Fruit fly (Drosophila melanogaster) whole organism, embryonic: ENCODE results near the gene Shmt.

Source experiments
- Blimp-1 ChIP-seq: fragments of 200-800 bp; sonication (Bioruptor generic); optimal IDR thresholded peaks from 3 replicates; lab custom pipeline; 2018; ENCODE audit warnings: missing biosample characterization, missing genetic modification characterization, mild to moderate bottlenecking, moderate library complexity, missing genetic modification reagents
- Bteb2 ChIP-seq: fragments of 200-800 bp; sonication (Bioruptor generic); optimal IDR thresholded peaks from 2 replicates; lab custom pipeline; 2016; ENCODE audit warnings: missing biosample characterization, missing genetic modification characterization
- CG11504 ChIP-seq: fragments of 200-800 bp; sonication (Bioruptor generic); optimal IDR thresholded peaks from 3 replicates; lab custom pipeline; 2019; ENCODE audit warnings: missing biosample characterization, mild to moderate bottlenecking, missing genetic modification characterization, moderate library complexity
- CG12942 ChIP-seq: fragments of 200-800 bp; sonication (Bioruptor generic); optimal IDR thresholded peaks from 3 replicates; lab custom pipeline; 2016; ENCODE audit warnings: missing biosample characterization, missing genetic modification characterization
- CG14965 ChIP-seq: fragments of 200-800 bp; sonication (Bioruptor generic); optimal IDR thresholded peaks from 2 replicates; lab custom pipeline; 2016; ENCODE audit warnings: missing biosample characterization, missing genetic modification characterization, borderline replicate concordance
- CG18262 ChIP-seq: fragments of 200-800 bp; optimal IDR thresholded peaks from 3 replicates; lab custom pipeline; 2019; ENCODE audit warnings: missing biosample characterization, mild to moderate bottlenecking, missing genetic modification characterization, moderate library complexity
- CG1832 ChIP-seq: fragments of 200-800 bp; sonication (Bioruptor generic); optimal IDR thresholded peaks from 2 replicates; lab custom pipeline; 2017; ENCODE audit warnings: missing biosample characterization, mild to moderate bottlenecking, missing genetic modification characterization, inconsistent platforms
- CG2712 ChIP-seq: fragments of 200-800 bp; optimal IDR thresholded peaks from 3 replicates; lab custom pipeline; 2019; ENCODE audit warnings: missing biosample characterization, mild to moderate bottlenecking, missing genetic modification characterization, moderate library complexity
- CG32767 ChIP-seq: fragments of 200-800 bp; sonication (Bioruptor generic); IDR thresholded peaks from 2 replicates; pipeline ENCODE4 v1.3.6; 2022; ENCODE audit warnings: missing biosample characterization, missing genetic modification characterization
- CG4282 ChIP-seq: fragments of 200-800 bp; sonication (Bioruptor generic); optimal IDR thresholded peaks from 2 replicates; lab custom pipeline; 2016; ENCODE audit warnings: missing biosample characterization, missing genetic modification characterization
- CG4424 ChIP-seq: fragments of 200-800 bp; sonication (Bioruptor generic); optimal IDR thresholded peaks from 3 replicates; lab custom pipeline; 2016; ENCODE audit warnings: missing biosample characterization, missing genetic modification characterization
- CG5953 ChIP-seq: fragments of 200-800 bp; sonication (Bioruptor generic); IDR thresholded peaks from 2 replicates; pipeline ENCODE4 v1.3.6; 2022; ENCODE audit warnings: missing biosample characterization, missing genetic modification characterization
- CG6254 ChIP-seq: fragments of 200-800 bp; sonication (Bioruptor generic); optimal IDR thresholded peaks from 3 replicates; lab custom pipeline; 2017; ENCODE audit warnings: mild to moderate bottlenecking, missing biosample characterization, missing genetic modification reagents, missing genetic modification characterization
- CG6813 ChIP-seq: fragments of 200-800 bp; sonication (Bioruptor generic); optimal IDR thresholded peaks from 2 replicates; lab custom pipeline; 2017; ENCODE audit warnings: missing biosample characterization, missing genetic modification characterization, mild to moderate bottlenecking, moderate library complexity, missing genetic modification reagents
- CG8478 ChIP-seq: fragments of >200 bp; optimal IDR thresholded peaks from 2 replicates; lab custom pipeline; 2018
- CHES-1-like ChIP-seq: fragments of 200-800 bp; sonication (Bioruptor generic); optimal IDR thresholded peaks from 2 replicates; lab custom pipeline; 2016; ENCODE audit warnings: missing biosample characterization, missing genetic modification characterization
- CoRest ChIP-seq: fragments of 200-800 bp; sonication (Bioruptor generic); optimal IDR thresholded peaks from 3 replicates; lab custom pipeline; 2018; ENCODE audit warnings: missing biosample characterization, mild to moderate bottlenecking, missing genetic modification characterization, moderate library complexity
- Drgx ChIP-seq: fragments of 200-800 bp; sonication (Bioruptor generic); IDR thresholded peaks from 2 replicates; pipeline ENCODE4 v1.3.6; 2022; ENCODE audit warnings: missing biosample characterization, missing genetic modification characterization
- ERR ChIP-seq: fragments of 200-800 bp; sonication (Bioruptor generic); optimal IDR thresholded peaks from 2 replicates; lab custom pipeline; 2016; ENCODE audit warnings: missing biosample characterization, missing genetic modification characterization
- HHEX ChIP-seq: fragments of 200-800 bp; sonication (Bioruptor generic); optimal IDR thresholded peaks from 3 replicates; lab custom pipeline; 2017; ENCODE audit warnings: missing biosample characterization, mild to moderate bottlenecking, missing genetic modification characterization, missing genetic modification reagents
- Hand ChIP-seq: fragments of 200-800 bp; sonication (Bioruptor generic); optimal IDR thresholded peaks from 2 replicates; lab custom pipeline; 2017; ENCODE audit warnings: mild to moderate bottlenecking, missing biosample characterization, missing genetic modification reagents, missing genetic modification characterization
- HmgZ ChIP-seq: fragments of 200-800 bp; sonication (Bioruptor generic); optimal IDR thresholded peaks from 2 replicates; lab custom pipeline; 2018; ENCODE audit warnings: missing biosample characterization, mild to moderate bottlenecking, missing genetic modification characterization
- Hmr ChIP-seq: fragments of 200-800 bp; sonication (Bioruptor generic); optimal IDR thresholded peaks from 3 replicates; lab custom pipeline; 2017; ENCODE audit warnings: mild to moderate bottlenecking, missing biosample characterization, missing genetic modification reagents, missing genetic modification characterization
- Hr39 ChIP-seq: fragments of >200 bp; optimal IDR thresholded peaks from 2 replicates; lab custom pipeline; 2017
- Mes4 ChIP-seq: fragments of 200-800 bp; sonication (Bioruptor generic); optimal IDR thresholded peaks from 2 replicates; lab custom pipeline; 2016; ENCODE audit warnings: missing biosample characterization, missing genetic modification characterization
- Poxn ChIP-seq: fragments of 200-800 bp; sonication (Bioruptor generic); IDR thresholded peaks from 2 replicates; pipeline ENCODE4 v1.3.6; 2022; ENCODE audit warnings: missing biosample characterization, missing genetic modification characterization
- Xbp1 ChIP-seq: fragments of 200-800 bp; sonication (Bioruptor generic); optimal IDR thresholded peaks from 3 replicates; lab custom pipeline; 2016; ENCODE audit warnings: missing biosample characterization, mild to moderate bottlenecking, missing genetic modification characterization
- ab ChIP-seq: fragments of 200-800 bp; sonication (Bioruptor generic); optimal IDR thresholded peaks from 2 replicates; lab custom pipeline; 2016; ENCODE audit warnings: missing biosample characterization, missing genetic modification characterization
- abd-A ChIP-seq: fragments of 200-800 bp; sonication (Bioruptor generic); optimal IDR thresholded peaks from 3 replicates; lab custom pipeline; 2019; ENCODE audit warnings: missing biosample characterization, mild to moderate bottlenecking, missing genetic modification characterization, moderate library complexity
- amos ChIP-seq: fragments of 200-800 bp; sonication (Bioruptor generic); IDR thresholded peaks from 2 replicates; pipeline ENCODE4 v1.3.6; 2022; ENCODE audit warnings: missing biosample characterization, missing genetic modification characterization; ENCODE audit not compliant: partially characterized antibody
- bab2 ChIP-seq: fragments of 200-800 bp; sonication (Bioruptor generic); optimal IDR thresholded peaks from 2 replicates; lab custom pipeline; 2016; ENCODE audit warnings: missing biosample characterization, missing genetic modification characterization
- btn ChIP-seq: fragments of 200-800 bp; sonication (Bioruptor generic); optimal IDR thresholded peaks from 2 replicates; lab custom pipeline; 2016; ENCODE audit warnings: missing biosample characterization, missing genetic modification characterization
- cg ChIP-seq: fragments of 200-800 bp; sonication (Bioruptor generic); optimal IDR thresholded peaks from 3 replicates; lab custom pipeline; 2019; ENCODE audit warnings: missing biosample characterization, mild to moderate bottlenecking, missing genetic modification characterization, moderate library complexity
- chif ChIP-seq, 2 experiments: fragments of 200-800 bp; sonication (Bioruptor generic); optimal IDR thresholded peaks; 3 replicates each; lab custom pipeline; 2016; ENCODE audit warnings: missing biosample characterization in 2 of 2, missing genetic modification characterization in 2 of 2
- disco-r ChIP-seq: fragments of 200-800 bp; sonication (Bioruptor generic); optimal IDR thresholded peaks from 2 replicates; lab custom pipeline; 2016; ENCODE audit warnings: missing biosample characterization, missing genetic modification characterization
- ftz-f1 ChIP-seq: fragments of 200-800 bp; sonication (Bioruptor generic); optimal IDR thresholded peaks from 2 replicates; lab custom pipeline; 2016; ENCODE audit warnings: missing biosample characterization, missing genetic modification characterization
- grau ChIP-seq: fragments of 200-800 bp; optimal IDR thresholded peaks from 3 replicates; lab custom pipeline; 2019; ENCODE audit warnings: missing biosample characterization, mild to moderate bottlenecking, missing genetic modification characterization, moderate library complexity
- hbn ChIP-seq: fragments of 200-800 bp; sonication (Bioruptor generic); IDR thresholded peaks from 2 replicates; pipeline ENCODE4 v1.3.6; 2022; ENCODE audit warnings: missing biosample characterization, missing genetic modification characterization; ENCODE audit not compliant: partially characterized antibody
- kah ChIP-seq: fragments of 200-800 bp; sonication (Bioruptor generic); optimal IDR thresholded peaks from 2 replicates; lab custom pipeline; 2018; ENCODE audit warnings: missing biosample characterization, mild to moderate bottlenecking, missing genetic modification characterization
- klu ChIP-seq: fragments of 200-800 bp; sonication (Bioruptor generic); IDR thresholded peaks from 2 replicates; pipeline ENCODE4 v1.3.6; 2022; ENCODE audit warnings: missing biosample characterization, missing genetic modification characterization
- nerfin-2 ChIP-seq: fragments of 200-800 bp; sonication (Bioruptor generic); IDR thresholded peaks from 2 replicates; pipeline ENCODE4 v1.3.6; 2022; ENCODE audit warnings: missing biosample characterization, missing genetic modification characterization; ENCODE audit not compliant: partially characterized antibody
- org-1 ChIP-seq: fragments of 200-800 bp; sonication (Bioruptor generic); optimal IDR thresholded peaks from 2 replicates; lab custom pipeline; 2017; ENCODE audit warnings: missing biosample characterization, missing genetic modification characterization
- otp ChIP-seq: fragments of 200-800 bp; sonication (Bioruptor generic); IDR thresholded peaks from 3 replicates; pipeline ENCODE4, ENCODE4 v1.3.6; 2022; ENCODE audit warnings: missing biosample characterization, missing genetic modification characterization
- pho ChIP-seq: fragments of 200-800 bp; sonication (Bioruptor generic); optimal IDR thresholded peaks from 2 replicates; lab custom pipeline; 2016; ENCODE audit warnings: missing biosample characterization, missing genetic modification characterization
- prd ChIP-seq, 3 experiments: fragments of >200 bp in 2 of 3; fragments of 200-800 bp in 1 of 3; sonication (Bioruptor generic) in 1 of 3; optimal IDR thresholded peaks in 2 of 3; IDR thresholded peaks in 1 of 3; 2 replicates in 2 of 3; 3 replicates in 1 of 3; pipeline versions ENCODE4 v1.3.6 to Lab custom; 2017 to 2022; ENCODE audit warnings: missing biosample characterization in 1 of 3, missing genetic modification characterization in 1 of 3
- pzg ChIP-seq: fragments of 200-800 bp; sonication (Bioruptor generic); optimal IDR thresholded peaks from 3 replicates; lab custom pipeline; 2018; ENCODE audit warnings: missing biosample characterization, mild to moderate bottlenecking, missing genetic modification characterization, moderate library complexity
- sd ChIP-seq: fragments of 200-800 bp; sonication (Bioruptor generic); optimal IDR thresholded peaks from 3 replicates; lab custom pipeline; 2018; ENCODE audit warnings: missing biosample characterization, mild to moderate bottlenecking, missing genetic modification characterization, moderate library complexity
- slp2 ChIP-seq: fragments of 200-800 bp; sonication (Bioruptor generic); optimal IDR thresholded peaks from 2 replicates; lab custom pipeline; 2016; ENCODE audit warnings: missing biosample characterization, missing genetic modification characterization
- sr ChIP-seq: fragments of 200-800 bp; sonication (Bioruptor generic); IDR thresholded peaks from 3 replicates; pipeline ENCODE4 v1.3.6; 2022; ENCODE audit warnings: missing biosample characterization, missing genetic modification characterization

Shmt gene

DNA sequence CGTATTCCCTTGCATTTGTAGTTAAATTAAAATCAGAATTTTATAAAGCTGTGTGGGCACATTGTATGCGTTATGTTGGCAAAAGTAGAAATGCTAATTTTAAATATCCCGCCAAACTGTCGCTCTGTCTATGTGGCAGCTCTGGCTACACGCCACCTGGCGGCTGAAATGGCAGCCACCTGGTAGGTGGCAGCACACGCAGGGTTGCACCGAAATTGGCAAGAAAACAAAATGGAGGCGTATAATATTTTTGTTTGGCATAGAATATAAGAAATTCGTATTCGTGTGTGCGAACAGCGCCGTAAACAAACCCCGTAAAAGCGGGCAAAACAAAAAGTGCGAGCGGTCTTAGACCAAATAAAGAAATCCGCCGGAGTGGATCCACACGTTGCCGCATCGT lies 8.7 kb downstream of the Shmt start, which contains the start of gene CG12236 (continued):
- TF ChIP-seq ab (GFP tag; lab: Kevin White, UChicago) = no peak
- peak; percentile 65 for TF ChIP-seq CoRest
- peak; percentile 1 for TF ChIP-seq Mes4 (GFP tag; lab: Kevin White, UChicago)
- peak; percentile 97 for TF ChIP-seq pzg (GFP tag; lab: Kevin White, UChicago)
- TF ChIP-seq pho (GFP tag; lab: Kevin White, UChicago) = peak; percentile 45
- 0 out of 2 replicates have a peak, but pooled peaks have one; percentile 21 for TF ChIP-seq CG32767
- TF ChIP-seq Hmr (GFP tag; lab: Kevin White, UChicago) = peak; percentile 71
- peak; percentile 85 for TF ChIP-seq HmgZ (tag; lab: Kevin White, UChicago)
- TF ChIP-seq bab2 (GFP tag; lab: Kevin White, UChicago) = peak; percentile 0
- peak; percentile 51 for TF ChIP-seq CG4282 (GFP tag; lab: Kevin White, UChicago)
- TF ChIP-seq sr (GFP tag; lab: Robert Waterston, UW) = 0 out of 3 replicates have a peak, but pooled peaks have one; percentile 36
- peak; percentile 79 for TF ChIP-seq CG11504 (tag; lab: Kevin White, UChicago)
- no peak for TF ChIP-seq otp
- TF ChIP-seq hbn (GFP tag; lab: Robert Waterston, UW) = 0 out of 2 replicates have a peak, but pooled peaks have one; percentile 14
- no peak for TF ChIP-seq Poxn
- TF ChIP-seq amos = peak; percentile 52
- TF ChIP-seq CHES-1-like = peak; percentile 75
- TF ChIP-seq, all 482 proteins: peak for 231

dm6 chrX:5905446-5905845 lies 11.2 kb downstream of the Shmt start, which contains the start of gene CG4020:
CG4020 (plus strand) TSS chrX:5905746.
- TF ChIP-seq Bteb2 (GFP tag; lab: Kevin White, UChicago) = no peak
- no peak for TF ChIP-seq cg (GFP tag; lab: Kevin White, UChicago)
- TF ChIP-seq sd (tag; lab: Kevin White, UChicago) = no peak
- TF ChIP-seq CG8478 (lab: Kevin White, UChicago) = no peak
- no peak for TF ChIP-seq klu (GFP tag; lab: Robert Waterston, UW)
- no peak for TF ChIP-seq disco-r (GFP tag; lab: Kevin White, UChicago)
- TF ChIP-seq CG14965 (GFP tag; lab: Kevin White, UChicago) = no peak
- TF ChIP-seq Xbp1 = no peak
- no peak for TF ChIP-seq ERR
- TF ChIP-seq Hand = no peak
- TF ChIP-seq hbn (GFP tag; lab: Robert Waterston, UW) = no peak
- TF ChIP-seq abd-A (tag; lab: Kevin White, UChicago) = no peak
- TF ChIP-seq, all 482 proteins: peak for 0

DNA sequence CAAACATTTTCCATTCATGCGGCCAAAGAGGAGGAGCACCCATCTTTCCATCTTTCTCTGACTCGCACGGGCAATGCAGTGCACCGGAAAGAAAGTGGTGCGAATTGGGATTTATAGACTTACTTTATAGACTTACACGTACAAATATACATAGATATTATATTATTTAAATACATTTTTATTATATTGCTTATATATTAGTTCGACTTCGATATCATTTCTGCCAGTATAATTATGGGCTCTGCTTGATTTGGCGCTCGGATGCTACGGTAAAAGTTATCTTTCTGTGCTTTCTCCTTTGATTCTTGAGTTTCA lies 11.6 kb downstream of the Shmt start:
- peak; percentile 3 for TF ChIP-seq Blimp-1
- TF ChIP-seq CG5953 = 0 out of 2 replicates have a peak, but pooled peaks have one; percentile 13
- no peak for TF ChIP-seq btn
- TF ChIP-seq CG2712 = peak; percentile 21
- no peak for TF ChIP-seq grau
- TF ChIP-seq CG4424 (GFP tag; lab: Kevin White, UChicago) = peak; percentile 9
- TF ChIP-seq Hr39 (lab: Kevin White, UChicago) = peak; percentile 89
- TF ChIP-seq CG1832 = peak; percentile 30
- no peak for TF ChIP-seq slp2 (GFP tag; lab: Kevin White, UChicago)
- no peak for TF ChIP-seq kah (GFP tag; lab: Kevin White, UChicago)
- TF ChIP-seq prd (optimal IDR thresholded peaks at IDR 0.05; lab: Kevin White, UChicago) = no peak
- TF ChIP-seq prd (GFP tag; IDR thresholded peaks at IDR 0.05; lab: Robert Waterston, UW) = 0 out of 3 replicates have a peak, but pooled peaks have one; percentile 17
- TF ChIP-seq nerfin-2 = no peak
- TF ChIP-seq CG12942 = no peak
- TF ChIP-seq chif (GFP tag; optimal IDR thresholded peaks at IDR 0.05; lab: Kevin White, UChicago) = no peak
- no peak for TF ChIP-seq ftz-f1 (GFP tag; lab: Kevin White, UChicago)
- TF ChIP-seq CG6254 (GFP tag; lab: Kevin White, UChicago) = peak; percentile 10
- TF ChIP-seq Drgx = peak; percentile 51
- TF ChIP-seq HHEX (GFP tag; lab: Kevin White, UChicago) = no peak
- no peak for TF ChIP-seq org-1 (GFP tag; lab: Kevin White, UChicago)
- TF ChIP-seq CG18262 = peak; percentile 34
- TF ChIP-seq CG6813 (GFP tag; lab: Kevin White, UChicago) = no peak
